Worm (Caenorhabditis elegans) whole organism, late embryonic: ENCODE data around the gene cwn-2.

Experiments
- C38D4.7 ChIP-seq: fragments of 200-800 bp; sonication (Bioruptor generic); optimal IDR thresholded peaks from 2 replicates; lab custom pipeline; 2018; ENCODE audit warnings: mild to moderate bottlenecking, missing genetic modification characterization, moderate library complexity, missing compliant biosample characterization
- F13H6.1 ChIP-seq: sonication (generic microtip); optimal IDR thresholded peaks from 2 replicates; lab custom pipeline; 2016; ENCODE audit warnings: missing genetic modification characterization, missing compliant biosample characterization
- ama-1 ChIP-seq: fragments of 150-350 bp; optimal IDR thresholded peaks from 2 replicates; lab custom pipeline; 2014
- ceh-45 ChIP-seq: fragments of 200-800 bp; sonication (Bioruptor generic); IDR thresholded peaks from 2 replicates; pipeline ENCODE4 v1.3.6; 2022; ENCODE audit warnings: missing genetic modification reagents, missing genetic modification characterization, missing compliant biosample characterization
- fkh-10 ChIP-seq: fragments of 150-350 bp; optimal IDR thresholded peaks from 2 replicates; lab custom pipeline; 2014; ENCODE audit warnings: missing biosample characterization, missing genetic modification reagents, missing genetic modification characterization
- gmeb-2 ChIP-seq: sonication (generic microtip); optimal IDR thresholded peaks from 2 replicates; lab custom pipeline; 2016; ENCODE audit warnings: missing genetic modification characterization, inconsistent platforms, missing compliant biosample characterization
- nhr-11 ChIP-seq: fragments of 150-350 bp; optimal IDR thresholded peaks from 2 replicates; lab custom pipeline; 2014; ENCODE audit warnings: missing biosample characterization, missing genetic modification characterization
- pha-2 ChIP-seq: sonication (generic microtip); optimal IDR thresholded peaks from 2 replicates; lab custom pipeline; 2017; ENCODE audit warnings: mild to moderate bottlenecking, missing genetic modification characterization, missing compliant biosample characterization
- pha-4 ChIP-seq: fragments of 150-350 bp; optimal IDR thresholded peaks from 2 replicates; lab custom pipeline; 2018; ENCODE audit warnings: missing biosample characterization, missing genetic modification reagents, missing genetic modification characterization
- ref-2 ChIP-seq: sonication (generic microtip); optimal IDR thresholded peaks from 2 replicates; lab custom pipeline; 2016; ENCODE audit warnings: missing genetic modification characterization, missing compliant biosample characterization
- sox-2 ChIP-seq: fragments of 200-800 bp; sonication (Bioruptor generic); IDR thresholded peaks from 2 replicates; pipeline ENCODE4 v1.3.6; 2022; ENCODE audit warnings: missing genetic modification reagents, missing genetic modification characterization, missing compliant biosample characterization

DNA sequence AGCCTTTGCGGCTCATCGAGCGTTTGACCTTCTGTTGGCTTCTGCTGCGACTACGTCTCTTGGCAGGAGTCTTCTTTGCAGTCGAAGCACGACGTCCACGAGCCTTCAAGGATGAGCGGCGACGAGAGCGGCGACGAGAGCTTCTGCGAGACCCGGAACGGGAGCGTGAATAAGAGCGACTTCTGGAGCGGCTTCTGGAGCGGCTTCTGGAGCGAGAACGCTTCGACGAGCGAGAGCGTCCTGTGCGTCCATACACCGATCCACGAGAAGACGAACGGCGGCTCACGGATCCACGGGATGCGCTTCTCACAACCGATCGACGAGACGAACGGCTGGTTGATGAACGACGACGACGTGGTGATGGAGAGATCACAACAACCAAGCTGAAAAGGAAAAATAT, 43.3 kb downstream of the cwn-2 start:
- TF ChIP-seq pha-4 (tag; lab: Kevin White, UChicago), result no peak
- TF ChIP-seq ama-1 (lab: Kevin White, UChicago), result no peak
- TF ChIP-seq nhr-11, result no peak
- TF ChIP-seq gmeb-2 (tag; lab: Kevin White, UChicago), result no peak
- no peak for TF ChIP-seq fkh-10 (GFP tag; lab: Kevin White, UChicago)
- no peak for TF ChIP-seq pha-2 (tag; lab: Kevin White, UChicago)
- no peak for TF ChIP-seq sox-2 (GFP tag; lab: Robert Waterston, UW)
- no peak for TF ChIP-seq ref-2 (tag; lab: Kevin White, UChicago)
- no peak for TF ChIP-seq ceh-45 (GFP tag; lab: Robert Waterston, UW)
- no peak for TF ChIP-seq C38D4.7 (GFP tag; lab: Kevin White, UChicago)
- no peak for TF ChIP-seq F13H6.1 (tag; lab: Kevin White, UChicago)
